Worm (Caenorhabditis elegans) whole organism, early embryonic: ENCODE data around the gene C16A11.2.

Experiments used
- B0310.2 ChIP-seq: sonication (generic microtip); optimal IDR thresholded peaks from 2 replicates; lab custom pipeline; 2016; ENCODE audit warnings: mild to moderate bottlenecking, missing genetic modification characterization, missing compliant biosample characterization
- aly-1 ChIP-seq: sonication (generic microtip); optimal IDR thresholded peaks from 2 replicates; lab custom pipeline; 2016; ENCODE audit warnings: missing genetic modification characterization, missing compliant biosample characterization
- ama-1 ChIP-seq: fragments of 150-350 bp; optimal IDR thresholded peaks from 2 replicates; lab custom pipeline; 2014
- ceh-36 ChIP-seq: sonication (generic microtip); optimal IDR thresholded peaks from 2 replicates; lab custom pipeline; 2016; ENCODE audit warnings: missing genetic modification characterization, inconsistent platforms, missing compliant biosample characterization
- ets-7 ChIP-seq: sonication (generic microtip); optimal IDR thresholded peaks from 2 replicates; lab custom pipeline; 2016; ENCODE audit warnings: missing genotype, missing genetic modification characterization, missing compliant biosample characterization
- flt-1 ChIP-seq: fragments of 200-800 bp; sonication (Bioruptor generic); IDR thresholded peaks from 2 replicates; pipeline ENCODE4 v1.3.6; 2022; ENCODE audit warnings: missing genetic modification characterization, missing compliant biosample characterization
- pes-1 ChIP-seq: fragments of 200-800 bp; sonication (Bioruptor generic); IDR thresholded peaks from 2 replicates; pipeline ENCODE4 v1.3.6; 2022; ENCODE audit warnings: missing genetic modification reagents, missing genetic modification characterization, missing compliant biosample characterization
- scrt-1 ChIP-seq: fragments of 200-800 bp; sonication (Bioruptor generic); IDR thresholded peaks from 2 replicates; pipeline ENCODE4 v1.3.6; 2022; ENCODE audit warnings: missing genetic modification characterization, missing compliant biosample characterization
- tbx-37 ChIP-seq: fragments of 200-800 bp; sonication (Bioruptor generic); conservative IDR thresholded peaks from 2 replicates; pipeline ENCODE4 v1.3.6; 2022; ENCODE audit warnings: missing genetic modification reagents, missing genetic modification characterization, missing compliant biosample characterization

DNA sequence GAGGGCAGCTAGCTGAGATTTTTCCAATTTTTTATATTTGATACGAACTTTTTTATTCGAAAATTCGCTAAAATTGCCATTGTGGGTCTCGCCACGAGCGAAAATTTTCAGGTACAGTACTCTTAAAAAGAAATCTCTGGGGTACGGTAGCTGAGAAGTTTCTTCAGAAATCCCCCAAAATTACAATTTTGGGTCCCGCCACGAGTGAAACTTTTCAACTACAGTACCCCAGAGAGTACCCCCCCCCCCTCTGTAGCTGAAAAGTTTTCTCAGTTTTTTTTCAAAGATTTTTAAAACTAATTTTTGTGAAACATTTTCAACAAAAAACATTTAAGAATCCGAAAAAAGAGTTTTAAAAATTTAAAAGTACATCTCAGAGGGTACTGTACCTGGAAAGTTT is 7.0 kb downstream of the C16A11.2 start:
- TF ChIP-seq ama-1 = no peak
- no peak for TF ChIP-seq flt-1
- TF ChIP-seq scrt-1 (GFP tag; lab: Robert Waterston, UW) = no peak
- no peak for TF ChIP-seq ceh-36 (tag; lab: Kevin White, UChicago)
- no peak for TF ChIP-seq B0310.2 (tag; lab: Kevin White, UChicago)
- no peak for TF ChIP-seq tbx-37 (GFP tag; lab: Robert Waterston, UW)
- no peak for TF ChIP-seq pes-1
- TF ChIP-seq ets-7 (tag; lab: Kevin White, UChicago) = no peak
- TF ChIP-seq aly-1 = no peak
